Worm (Caenorhabditis elegans): ENCODE data around the gene B0285.6.
A peak's percentile ranks its signal among the peaks of the same experiment; 100 is the strongest.

The B0285.6 gene

DNA sequence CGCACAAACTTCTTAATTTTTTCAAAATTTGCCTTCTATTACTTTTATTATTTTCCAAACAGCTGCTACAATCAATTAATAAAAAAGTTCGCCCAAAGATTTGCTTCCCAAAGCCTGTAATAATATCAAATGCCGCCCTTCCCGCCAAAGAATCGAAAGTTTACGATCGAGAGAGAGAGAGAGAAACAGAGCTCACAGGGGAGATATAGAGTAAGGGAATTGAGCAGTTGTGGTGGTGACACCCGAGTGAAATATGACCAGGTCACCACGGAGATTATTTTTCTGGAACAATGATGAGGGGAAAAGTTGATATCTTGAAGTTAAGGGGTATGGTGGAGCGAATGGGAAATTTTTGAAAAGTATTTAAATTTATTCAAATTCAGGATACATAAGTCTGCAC lies 10.0 kb downstream of the B0285.6 start:
- TF ChIP-seq lin-39 (tag; optimal IDR thresholded peaks at IDR 0.05) = no peak
- TF ChIP-seq ZK546.5 (tag; optimal IDR thresholded peaks at IDR 0.05) = no peak
- no peak for TF ChIP-seq nhr-76 (tag; optimal IDR thresholded peaks at IDR 0.05)
- TF ChIP-seq ceh-44 (GFP tag; IDR thresholded peaks at IDR 0.05) = no peak
- no peak for TF ChIP-seq spr-3 (GFP tag; optimal IDR thresholded peaks at IDR 0.05)
- no peak for TF ChIP-seq dmd-8 (GFP tag; IDR thresholded peaks at IDR 0.05)
- no peak for TF ChIP-seq unc-62 (GFP tag; optimal IDR thresholded peaks at IDR 0.05 in 1 of 2)
- TF ChIP-seq unc-62 (tag; optimal IDR thresholded peaks at IDR 0.05) = no peak
- TF ChIP-seq fkh-10 (GFP tag; optimal IDR thresholded peaks at IDR 0.05) = no peak
- TF ChIP-seq fos-1 (tag; optimal IDR thresholded peaks at IDR 0.05) = no peak
- TF ChIP-seq attf-4 (tag; optimal IDR thresholded peaks at IDR 0.05) = no peak
- no peak for TF ChIP-seq vab-7 (GFP tag; IDR thresholded peaks at IDR 0.05)
- no peak for TF ChIP-seq Y75B8A.6 (GFP tag; IDR thresholded peaks at IDR 0.05)
- TF ChIP-seq nhr-77 (tag; optimal IDR thresholded peaks at IDR 0.05) = no peak
- no peak for TF ChIP-seq mxl-3 (GFP tag; optimal IDR thresholded peaks at IDR 0.05)

DNA sequence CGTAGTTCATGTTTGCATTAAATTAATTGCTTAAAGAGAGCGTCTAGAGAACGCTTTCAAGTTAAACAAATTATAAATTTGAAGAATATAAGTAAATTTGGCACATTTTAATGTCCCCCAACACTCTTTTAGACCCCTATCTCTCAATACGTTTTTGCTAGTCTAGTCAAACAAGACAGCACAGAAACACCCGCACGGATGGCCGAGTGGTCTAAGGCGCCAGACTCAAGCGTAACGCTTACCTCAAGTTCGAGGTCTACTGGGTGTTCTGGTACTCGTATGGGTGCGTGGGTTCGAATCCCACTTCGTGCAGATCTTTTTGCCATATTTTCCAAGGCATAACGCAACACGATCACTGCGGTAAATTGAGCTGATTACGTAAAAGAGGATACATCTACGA lies 12.4 kb downstream of the B0285.6 start:
- no peak for TF ChIP-seq zag-1 (tag; optimal IDR thresholded peaks at IDR 0.05)
- TF ChIP-seq skn-1 (tag; optimal IDR thresholded peaks at IDR 0.05) = no peak
- TF ChIP-seq duxl-1 (tag; optimal IDR thresholded peaks at IDR 0.05; ENCODE audit: poor library complexity) = peak; percentile 35
- 0 out of 4 replicates have a peak, but pooled peaks of 1 of the 2 experiments have one; percentile 18 for TF ChIP-seq madf-5 (GFP tag; IDR thresholded peaks at IDR 0.05)
- no peak for TF ChIP-seq spr-1 (tag; optimal IDR thresholded peaks at IDR 0.05)
- 0 out of 2 replicates have a peak, but pooled peaks have one; percentile 34 for TF ChIP-seq F44E2.7 (GFP tag; IDR thresholded peaks at IDR 0.05)
- no peak for TF ChIP-seq dpl-1 (GFP tag; optimal IDR thresholded peaks at IDR 0.05)
- 0 out of 2 replicates have a peak, but pooled peaks have one; percentile 43 for TF ChIP-seq dmd-9 (GFP tag; IDR thresholded peaks at IDR 0.05)
- 0 out of 2 replicates have a peak, but pooled peaks have one; percentile 36 for TF ChIP-seq hmg-1.1 (GFP tag; IDR thresholded peaks at IDR 0.05)
- TF ChIP-seq ctbp-1 (GFP tag; IDR thresholded peaks at IDR 0.05) = 0 out of 2 replicates have a peak, but pooled peaks have one; percentile 30
- peak; percentile 63 for TF ChIP-seq mes-2 (tag; optimal IDR thresholded peaks at IDR 0.05; ENCODE audit: poor library complexity, severe bottlenecking)
- TF ChIP-seq hlh-30 (tag; optimal IDR thresholded peaks at IDR 0.05; ENCODE audit: insufficient read depth) = peak; percentile 19
- peak; percentile 69; the same call in 1 of the 2 replicates for TF ChIP-seq dmd-8 (GFP tag; IDR thresholded peaks at IDR 0.05)
- TF ChIP-seq Y48G9A.11 (GFP tag; IDR thresholded peaks at IDR 0.05) = peak; percentile 63; the same call in 1 of the 2 replicates
- TF ChIP-seq ceh-28 (tag; optimal IDR thresholded peaks at IDR 0.05) = no peak
- TF ChIP-seq lin-1 (GFP tag; IDR thresholded peaks at IDR 0.05) = 0 out of 2 replicates have a peak, but pooled peaks have one; percentile 20
- 0 out of 2 replicates have a peak, but pooled peaks have one; percentile 25 for TF ChIP-seq snpc-1.2 (GFP tag; IDR thresholded peaks at IDR 0.05)
- TF ChIP-seq lir-3 (tag; optimal IDR thresholded peaks at IDR 0.05) = peak; percentile 22
- TF ChIP-seq unc-62 (GFP tag; optimal IDR thresholded peaks at IDR 0.05 in 1 of 2) = peak in 1 of 2 experiments; percentile 52
- TF ChIP-seq unc-62 (tag; optimal IDR thresholded peaks at IDR 0.05) = no peak
- TF ChIP-seq pha-4 (GFP tag; IDR thresholded peaks at IDR 0.05) = peak; percentile 46; the same call in 1 of the 2 replicates
- no peak for TF ChIP-seq pha-4 (tag; optimal IDR thresholded peaks at IDR 0.05)
- peak; percentile 71 for TF ChIP-seq vab-7 (GFP tag; IDR thresholded peaks at IDR 0.05)
- TF ChIP-seq Y105C5A.15 (GFP tag; IDR thresholded peaks at IDR 0.05) = no peak
- 0 out of 2 replicates have a peak, but pooled peaks have one; percentile 16 for TF ChIP-seq lin-29 (GFP tag; IDR thresholded peaks at IDR 0.05)
- peak; percentile 63; the same call in 1 of the 2 replicates for TF ChIP-seq arid-1 (GFP tag; conservative IDR thresholded peaks at IDR 0.05)
- TF ChIP-seq hlh-11 (tag; optimal IDR thresholded peaks at IDR 0.05) = peak; percentile 21
- peak; percentile 43; the same call in 1 of the 2 replicates for TF ChIP-seq dmd-6 (GFP tag; IDR thresholded peaks at IDR 0.05)
- peak; percentile 69 for TF ChIP-seq egl-43 (GFP tag; IDR thresholded peaks at IDR 0.05)
- peak in 1 of 2 experiments; percentile 1 for TF ChIP-seq hif-1 (tag; optimal IDR thresholded peaks at IDR 0.05)
- TF ChIP-seq lim-7 (GFP tag; IDR thresholded peaks at IDR 0.05) = peak; percentile 73; the same call in 1 of the 2 replicates
- peak; percentile 64; the same call in 1 of the 2 replicates for TF ChIP-seq madf-9 (GFP tag; conservative IDR thresholded peaks at IDR 0.05)
- TF ChIP-seq dve-1 (tag; optimal IDR thresholded peaks at IDR 0.05; ENCODE audit: insufficient read depth) = peak; percentile 41
- TF ChIP-seq mxl-3 (GFP tag; optimal IDR thresholded peaks at IDR 0.05) = no peak
- TF ChIP-seq rbr-2 (tag; optimal IDR thresholded peaks at IDR 0.05) = peak; percentile 12
- no peak for TF ChIP-seq daf-12 (tag; optimal IDR thresholded peaks at IDR 0.05)

Measured in whole organism, L4 larva.